Worm (Caenorhabditis elegans): ENCODE measurements around the gene ZK1037.6.

Gene ZK1037.6

DNA sequence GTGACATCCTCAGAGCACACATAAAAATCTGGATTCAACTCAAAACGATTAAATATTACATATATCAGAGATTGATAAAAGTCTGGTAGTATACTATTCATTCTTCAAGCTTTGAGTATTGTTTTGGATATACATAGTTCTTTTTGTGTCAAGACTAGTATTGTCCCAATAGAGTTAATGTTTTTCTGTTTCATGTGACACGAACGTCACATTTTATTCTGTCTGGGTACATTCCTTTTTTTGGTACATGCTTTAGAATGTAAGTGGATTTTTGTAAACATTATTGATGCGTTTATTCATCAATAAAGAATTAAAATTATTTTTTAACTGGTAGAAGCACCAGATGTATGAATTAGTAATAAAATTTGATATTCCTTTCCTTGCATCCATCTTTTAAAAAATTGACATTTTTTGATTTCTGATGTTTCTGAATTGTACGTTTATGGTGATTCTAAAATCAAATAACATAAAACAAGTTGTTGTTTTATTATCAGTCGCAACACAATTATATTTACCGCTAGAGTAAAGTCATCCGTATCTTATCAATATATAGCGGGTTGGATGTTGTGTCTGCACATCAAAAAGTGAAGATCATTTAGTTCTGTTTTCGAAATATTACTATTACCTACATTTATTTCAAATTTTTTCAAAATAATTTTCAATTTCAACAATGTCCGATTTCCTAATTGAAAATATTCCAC is 11.6 kb downstream of the ZK1037.6 start, which contains the start of the genes srt-22 and nhr-246:
TSS of gene srt-22 (minus strand) at position 101 of the 701 bp plus-strand sequence.
TSS of gene nhr-246 (plus strand) at position 651 of the 701 bp plus-strand sequence.
- no peak for TF ChIP-seq tab-1 (GFP tag; IDR thresholded peaks at IDR 0.05)
- no peak for TF ChIP-seq ztf-23 (GFP tag; IDR thresholded peaks at IDR 0.05)
- no peak for TF ChIP-seq T22C8.4 (GFP tag; IDR thresholded peaks at IDR 0.05)
- no peak for TF ChIP-seq med-1 (GFP tag; optimal IDR thresholded peaks at IDR 0.05; ENCODE audit: insufficient read depth)
- TF ChIP-seq klf-2 (GFP tag; conservative IDR thresholded peaks at IDR 0.05): no peak
- TF ChIP-seq cog-1 (tag; optimal IDR thresholded peaks at IDR 0.05): no peak
- no peak for TF ChIP-seq flt-1 (GFP tag; IDR thresholded peaks at IDR 0.05)
- no peak for TF ChIP-seq ztf-29 (GFP tag; IDR thresholded peaks at IDR 0.05)
- no peak for TF ChIP-seq ref-1 (GFP tag; conservative IDR thresholded peaks at IDR 0.05)

DNA sequence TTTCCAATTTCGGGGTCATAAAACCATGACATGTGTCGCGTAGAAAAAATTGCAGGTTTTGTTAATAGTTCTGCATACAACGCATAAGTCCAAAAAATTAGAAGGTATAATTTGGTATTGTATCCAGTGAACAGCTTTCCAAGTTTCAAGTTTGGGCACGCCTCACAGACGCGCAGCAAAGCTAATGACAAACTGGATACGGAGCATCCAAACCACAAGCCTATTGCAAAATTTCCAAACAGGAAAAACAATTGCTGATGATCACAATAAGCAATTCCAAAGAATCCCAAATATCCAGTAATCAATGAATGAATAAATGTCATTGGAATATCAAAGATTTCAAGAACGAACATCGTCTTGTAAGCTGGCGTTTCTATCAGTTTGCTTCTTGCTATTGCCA is 14.1 kb downstream of the ZK1037.6 start:
- no peak for TF ChIP-seq med-1 (GFP tag; optimal IDR thresholded peaks at IDR 0.05; ENCODE audit: insufficient read depth)
- TF ChIP-seq ref-1 (GFP tag; conservative IDR thresholded peaks at IDR 0.05): no peak
- TF ChIP-seq klf-2 (GFP tag; conservative IDR thresholded peaks at IDR 0.05): no peak
- TF ChIP-seq cog-1 (tag; optimal IDR thresholded peaks at IDR 0.05): no peak
- TF ChIP-seq ztf-29 (GFP tag; IDR thresholded peaks at IDR 0.05): no peak
- TF ChIP-seq ztf-23 (GFP tag; IDR thresholded peaks at IDR 0.05): no peak

DNA sequence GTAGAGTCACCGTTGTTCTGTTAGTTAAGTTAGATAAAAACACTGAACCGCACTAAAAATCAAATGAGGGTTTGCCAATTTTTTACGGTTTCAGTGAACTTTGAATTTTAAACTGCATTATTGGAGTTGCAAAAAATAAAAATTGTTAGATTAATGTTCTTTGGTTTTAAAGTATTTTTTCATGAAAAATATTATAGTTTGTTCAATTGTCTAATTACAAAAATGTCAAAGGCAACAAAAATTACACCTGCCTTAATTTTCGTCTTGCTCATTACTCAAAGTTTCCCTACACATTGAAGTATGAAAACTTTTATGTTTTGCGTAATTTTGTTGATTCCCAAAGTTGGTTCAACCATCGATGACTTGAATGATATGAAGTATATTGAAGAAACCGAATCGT is 16.8 kb downstream of the ZK1037.6 start, which contains the start of gene irld-62:
TSS of gene irld-62 (plus strand) at position 301 of the 400 bp plus-strand sequence.
- no peak for TF ChIP-seq klf-2 (GFP tag; conservative IDR thresholded peaks at IDR 0.05)
- TF ChIP-seq flt-1 (GFP tag; IDR thresholded peaks at IDR 0.05): no peak
- no peak for TF ChIP-seq T22C8.4 (GFP tag; IDR thresholded peaks at IDR 0.05)
- no peak for TF ChIP-seq ztf-29 (GFP tag; IDR thresholded peaks at IDR 0.05)
- TF ChIP-seq med-1 (GFP tag; optimal IDR thresholded peaks at IDR 0.05; ENCODE audit: insufficient read depth): no peak
- no peak for TF ChIP-seq ref-1 (GFP tag; conservative IDR thresholded peaks at IDR 0.05)

DNA sequence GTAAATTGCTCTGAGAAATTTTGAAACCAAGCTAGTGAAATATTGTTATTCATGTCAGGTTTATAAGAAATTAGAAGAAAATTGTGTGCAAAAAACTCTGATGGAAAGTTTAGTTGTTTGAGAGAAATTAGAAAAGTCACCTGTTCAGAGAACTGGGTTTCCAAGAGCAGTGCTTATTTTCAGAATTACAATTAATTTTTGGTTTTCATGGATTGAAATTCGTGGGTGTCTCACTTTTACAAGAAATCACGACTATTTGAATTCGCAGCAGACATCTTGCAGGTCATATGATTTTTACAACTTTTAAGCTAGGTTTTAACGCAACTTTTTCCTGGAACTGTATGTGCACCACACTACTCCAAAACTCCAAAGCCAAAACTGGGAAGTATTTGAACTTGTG is 18.6 kb downstream of the ZK1037.6 start, which contains the start of gene srz-10:
TSS of gene srz-10 (minus strand) at position 88 of the 400 bp plus-strand sequence.
- TF ChIP-seq klf-2 (GFP tag; conservative IDR thresholded peaks at IDR 0.05) (no peak), ref-1 (GFP tag; conservative IDR thresholded peaks at IDR 0.05) (no peak), ztf-23 (GFP tag; IDR thresholded peaks at IDR 0.05) (no peak), T22C8.4 (GFP tag; IDR thresholded peaks at IDR 0.05) (no peak), med-1 (GFP tag; optimal IDR thresholded peaks at IDR 0.05; ENCODE audit: insufficient read depth) (no peak), tab-1 (GFP tag; IDR thresholded peaks at IDR 0.05) (no peak), ztf-29 (GFP tag; IDR thresholded peaks at IDR 0.05) (no peak), cog-1 (tag; optimal IDR thresholded peaks at IDR 0.05) (no peak), flt-1 (GFP tag; IDR thresholded peaks at IDR 0.05) (no peak)

DNA sequence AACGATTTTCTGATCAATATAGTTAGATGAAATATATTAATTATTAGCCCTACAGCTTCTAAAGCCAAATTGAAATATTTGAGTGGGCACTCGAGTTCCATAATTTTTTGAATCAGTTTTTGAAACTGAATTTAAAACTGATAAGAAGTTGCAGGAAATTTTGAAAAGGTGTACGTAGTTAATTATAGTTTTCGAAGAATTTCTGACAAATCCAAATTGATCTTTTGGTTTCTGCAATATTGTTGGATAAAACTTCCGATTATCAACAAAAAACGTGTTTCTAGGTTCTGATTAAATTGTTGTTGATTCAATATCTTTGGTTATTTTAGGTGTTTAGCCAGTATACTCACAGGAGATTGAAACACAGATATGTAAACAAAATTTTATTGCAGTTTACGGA is 20.9 kb downstream of the ZK1037.6 start, which contains the start of gene T26H8.4:
TSS of gene T26H8.4 (minus strand) at position 101 of the 400 bp plus-strand sequence.
- no peak for TF ChIP-seq klf-2 (GFP tag; conservative IDR thresholded peaks at IDR 0.05)
- no peak for TF ChIP-seq tab-1 (GFP tag; IDR thresholded peaks at IDR 0.05)
- no peak for TF ChIP-seq cog-1 (tag; optimal IDR thresholded peaks at IDR 0.05)
- no peak for TF ChIP-seq ztf-23 (GFP tag; IDR thresholded peaks at IDR 0.05)
- TF ChIP-seq flt-1 (GFP tag; IDR thresholded peaks at IDR 0.05): no peak
- TF ChIP-seq med-1 (GFP tag; optimal IDR thresholded peaks at IDR 0.05; ENCODE audit: insufficient read depth): no peak
- TF ChIP-seq ztf-29 (GFP tag; IDR thresholded peaks at IDR 0.05): no peak
- TF ChIP-seq T22C8.4 (GFP tag; IDR thresholded peaks at IDR 0.05): no peak
- TF ChIP-seq ref-1 (GFP tag; conservative IDR thresholded peaks at IDR 0.05): no peak

DNA sequence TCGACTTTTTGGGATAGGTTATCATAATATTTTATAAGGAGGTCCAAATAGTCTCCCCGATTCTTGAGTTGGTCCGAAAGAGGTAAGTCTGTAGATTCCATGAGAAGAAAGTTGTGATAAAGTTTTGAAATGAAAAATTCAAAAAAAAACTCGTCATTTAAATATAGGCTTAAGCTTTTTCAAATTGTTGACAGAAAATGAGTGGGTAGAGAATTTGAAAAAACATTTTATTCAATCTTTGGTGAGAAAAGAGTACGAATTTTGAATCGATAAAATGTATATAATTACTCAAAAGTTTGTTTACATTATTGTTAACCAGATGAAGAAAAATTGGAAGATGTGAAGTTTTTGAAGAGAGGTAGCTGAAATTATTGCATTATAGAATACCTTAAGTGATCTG is 22.1 kb downstream of the ZK1037.6 start, which contains the start of gene T26H8.5:
TSS of gene T26H8.5 (minus strand) at position 101 of the 400 bp plus-strand sequence.
- TF ChIP-seq cog-1 (tag; optimal IDR thresholded peaks at IDR 0.05) (no peak), T22C8.4 (GFP tag; IDR thresholded peaks at IDR 0.05) (no peak), ref-1 (GFP tag; conservative IDR thresholded peaks at IDR 0.05) (no peak)

DNA sequence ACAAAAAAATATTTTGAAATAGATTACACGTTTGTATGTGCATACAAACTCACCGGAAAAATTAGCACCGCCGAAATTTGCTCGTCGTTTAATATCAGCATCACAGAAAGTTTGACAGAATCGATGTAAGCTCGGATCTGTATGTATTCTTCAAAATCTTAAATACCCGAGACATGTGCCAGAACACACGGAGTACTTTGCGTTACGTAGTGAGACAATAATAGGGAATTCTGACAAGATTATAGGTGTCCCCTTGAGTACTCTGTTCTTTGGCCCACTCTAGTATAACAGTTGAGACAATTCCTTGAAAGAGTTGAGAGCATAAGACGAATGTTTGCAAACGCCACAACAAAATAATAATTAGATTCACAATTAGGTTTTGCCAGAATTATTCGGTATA is 24.0 kb downstream of the ZK1037.6 start, which contains the start of gene srx-48:
TSS of gene srx-48 (minus strand) at position 101 of the 400 bp plus-strand sequence.
- no peak for TF ChIP-seq tab-1 (GFP tag; IDR thresholded peaks at IDR 0.05)

DNA sequence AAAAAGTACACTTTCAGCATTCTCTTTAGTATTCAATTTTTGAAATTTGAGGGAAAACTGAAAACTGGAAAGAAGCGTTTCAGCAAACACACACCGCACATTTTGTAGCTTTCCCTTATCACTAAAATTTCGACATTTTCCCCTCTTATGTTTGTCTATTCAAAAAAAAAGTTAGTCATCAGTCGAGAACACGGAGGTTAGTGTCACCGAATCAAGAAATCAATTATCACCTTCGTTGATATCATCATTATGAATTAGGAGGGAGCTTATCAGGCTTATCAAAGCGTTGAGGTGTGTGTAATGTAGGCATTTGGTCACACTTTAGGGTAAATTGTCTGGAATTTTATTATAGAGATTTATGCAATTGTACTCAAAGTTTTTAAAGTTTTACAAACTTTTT is 29.0 kb downstream of the ZK1037.6 start, which contains the start of gene cpr-3:
TSS of gene cpr-3 (minus strand) at position 104 of the 400 bp plus-strand sequence.
- TF ChIP-seq T22C8.4 (GFP tag; IDR thresholded peaks at IDR 0.05) (no peak), ztf-29 (GFP tag; IDR thresholded peaks at IDR 0.05) (no peak), flt-1 (GFP tag; IDR thresholded peaks at IDR 0.05) (no peak), cog-1 (tag; optimal IDR thresholded peaks at IDR 0.05) (no peak), ref-1 (GFP tag; conservative IDR thresholded peaks at IDR 0.05) (no peak)

DNA sequence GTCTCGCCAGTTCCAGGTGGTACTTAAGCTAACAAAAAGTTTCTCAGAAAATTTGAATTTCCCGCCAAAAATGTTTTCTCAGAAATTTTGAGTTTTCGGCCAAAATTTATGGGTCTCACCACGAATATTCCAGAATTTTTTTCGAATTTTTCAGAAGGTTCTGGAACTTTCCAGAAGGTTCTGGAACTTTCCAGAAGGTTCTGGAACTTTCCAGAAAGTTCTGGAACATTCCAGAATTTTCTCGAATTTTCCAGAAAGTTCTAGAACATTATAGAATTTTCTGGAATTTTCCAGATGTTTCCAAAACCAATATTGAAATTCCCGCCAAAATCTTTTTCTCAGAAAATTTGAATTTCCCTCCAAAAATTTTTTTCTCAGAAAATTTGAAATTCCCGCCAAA is 32.2 kb downstream of the ZK1037.6 start:
- peak; percentile 91; the same call in 1 of the 2 replicates for TF ChIP-seq flt-1 (GFP tag; IDR thresholded peaks at IDR 0.05)

DNA sequence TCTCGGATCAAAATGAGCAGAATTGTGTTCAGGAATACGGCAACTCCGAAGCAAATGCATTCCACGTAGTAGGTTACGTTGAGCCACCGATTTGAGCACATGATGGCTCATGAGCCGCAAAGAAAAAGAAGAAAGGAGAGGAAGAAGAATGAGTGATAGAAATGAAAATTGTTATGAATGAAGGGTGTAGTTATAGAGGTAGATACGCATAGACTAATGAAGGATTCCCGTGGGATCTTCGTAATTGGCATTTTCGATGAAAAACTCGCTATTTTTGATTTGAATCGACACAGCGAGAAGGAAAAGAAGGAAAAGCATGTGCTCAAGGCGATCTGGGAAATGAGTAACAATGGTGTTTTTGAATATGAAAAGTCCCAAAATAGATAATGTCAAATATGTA is 33.7 kb downstream of the ZK1037.6 start, which contains the start of gene str-96:
TSS of gene str-96 (minus strand) at position 101 of the 400 bp plus-strand sequence.
- TF ChIP-seq med-1 (GFP tag; optimal IDR thresholded peaks at IDR 0.05; ENCODE audit: insufficient read depth): no peak
- TF ChIP-seq flt-1 (GFP tag; IDR thresholded peaks at IDR 0.05): no peak
- no peak for TF ChIP-seq klf-2 (GFP tag; conservative IDR thresholded peaks at IDR 0.05)
- TF ChIP-seq ref-1 (GFP tag; conservative IDR thresholded peaks at IDR 0.05): no peak
- no peak for TF ChIP-seq ztf-23 (GFP tag; IDR thresholded peaks at IDR 0.05)
- no peak for TF ChIP-seq T22C8.4 (GFP tag; IDR thresholded peaks at IDR 0.05)
- TF ChIP-seq tab-1 (GFP tag; IDR thresholded peaks at IDR 0.05): no peak
- no peak for TF ChIP-seq ztf-29 (GFP tag; IDR thresholded peaks at IDR 0.05)
- no peak for TF ChIP-seq cog-1 (tag; optimal IDR thresholded peaks at IDR 0.05)
